Worm (Caenorhabditis elegans) whole organism, L2 larva: ENCODE measurements around the gene Y45F10B.8.
"Not testable (repeated sequence)": the region's sequence is repeated elsewhere in the genome, so short reads cannot be mapped to it uniquely, and the experiment has no call there.

Experiments used
- F13H6.1 ChIP-seq: sonication (generic microtip); optimal IDR thresholded peaks from 2 replicates; lab custom pipeline; 2016; ENCODE audit warnings: missing genetic modification characterization, missing compliant biosample characterization
- Y55F3AM.14 ChIP-seq: fragments of 200-800 bp; sonication (Bioruptor generic); optimal IDR thresholded peaks from 2 replicates; lab custom pipeline; 2018; ENCODE audit warnings: mild to moderate bottlenecking, missing genetic modification characterization, missing compliant biosample characterization
- ZK546.5 ChIP-seq: sonication (generic microtip); optimal IDR thresholded peaks from 2 replicates; lab custom pipeline; 2017; ENCODE audit warnings: missing biosample characterization, missing genetic modification characterization
- alr-1 ChIP-seq: fragments of 150-350 bp; optimal IDR thresholded peaks from 2 replicates; lab custom pipeline; 2014; ENCODE audit warnings: missing biosample characterization, missing genetic modification characterization
- aly-2 ChIP-seq: fragments of 150-350 bp; optimal IDR thresholded peaks from 2 replicates; lab custom pipeline; 2014; ENCODE audit warnings: missing biosample characterization, missing genetic modification characterization
- ceh-16 ChIP-seq: fragments of 150-350 bp; optimal IDR thresholded peaks from 2 replicates; lab custom pipeline; 2014; ENCODE audit warnings: missing biosample characterization, missing genetic modification characterization
- ceh-82 ChIP-seq: fragments of 150-350 bp; optimal IDR thresholded peaks from 2 replicates; lab custom pipeline; 2014; ENCODE audit warnings: missing biosample characterization, missing genetic modification characterization
- egl-27 ChIP-seq: sonication (generic microtip); optimal IDR thresholded peaks from 3 replicates; lab custom pipeline; 2017; ENCODE audit warnings: missing biosample characterization, missing genetic modification reagents, missing genetic modification characterization
- elt-1 ChIP-seq: fragments of 150-350 bp; optimal IDR thresholded peaks from 2 replicates; lab custom pipeline; 2014; ENCODE audit warnings: missing biosample characterization, missing genetic modification characterization
- elt-3 ChIP-seq: sonication (generic microtip); optimal IDR thresholded peaks from 2 replicates; lab custom pipeline; 2017; ENCODE audit warnings: missing biosample characterization, missing genetic modification characterization
- fos-1 ChIP-seq: fragments of 150-350 bp; optimal IDR thresholded peaks from 2 replicates; lab custom pipeline; 2014; ENCODE audit warnings: missing biosample characterization, missing genetic modification characterization
- gmeb-1 ChIP-seq: fragments of 150-350 bp; optimal IDR thresholded peaks from 2 replicates; lab custom pipeline; 2014; ENCODE audit warnings: missing biosample characterization, missing genetic modification characterization
- lin-11 ChIP-seq: fragments of 150-350 bp; sonication (generic microtip); optimal IDR thresholded peaks from 2 replicates; lab custom pipeline; 2014; ENCODE audit warnings: missing biosample characterization, missing genetic modification characterization, inconsistent platforms, mixed read lengths
- lin-13 ChIP-seq: fragments of 150-350 bp; optimal IDR thresholded peaks from 2 replicates; lab custom pipeline; 2014; ENCODE audit warnings: missing biosample characterization, missing genetic modification reagents, missing genetic modification characterization
- lin-39 ChIP-seq: fragments of 150-350 bp; optimal IDR thresholded peaks from 2 replicates; lab custom pipeline; 2014; ENCODE audit warnings: missing biosample characterization, missing genetic modification reagents, missing genetic modification characterization
- lsy-2 ChIP-seq, 2 experiments: fragments of 150-350 bp in 1 of 2; sonication (generic microtip) in 1 of 2; optimal IDR thresholded peaks; 2 replicates each; lab custom pipeline; 2014 to 2017; ENCODE audit warnings: missing biosample characterization in 2 of 2, missing genetic modification characterization in 2 of 2
- mab-5 ChIP-seq: fragments of 150-350 bp; optimal IDR thresholded peaks from 2 replicates; lab custom pipeline; 2014; ENCODE audit warnings: missing biosample characterization, missing genetic modification characterization
- mbf-1 ChIP-seq: sonication (generic microtip); optimal IDR thresholded peaks from 2 replicates; lab custom pipeline; 2017; ENCODE audit warnings: missing biosample characterization, missing genetic modification characterization
- mdl-1 ChIP-seq, 2 experiments: fragments of 150-350 bp in 1 of 2; sonication (generic microtip) in 1 of 2; optimal IDR thresholded peaks; 2 replicates each; lab custom pipeline; 2017; ENCODE audit warnings: missing biosample characterization in 2 of 2, missing genetic modification characterization in 2 of 2
- nhr-12 ChIP-seq: fragments of 150-350 bp; optimal IDR thresholded peaks from 2 replicates; lab custom pipeline; 2014; ENCODE audit warnings: missing biosample characterization, missing genetic modification characterization
- nhr-129 ChIP-seq: fragments of 150-350 bp; optimal IDR thresholded peaks from 2 replicates; lab custom pipeline; 2014; ENCODE audit warnings: missing biosample characterization, missing genetic modification characterization
- nhr-237 ChIP-seq: fragments of 150-350 bp; optimal IDR thresholded peaks from 2 replicates; lab custom pipeline; 2014; ENCODE audit warnings: missing biosample characterization, missing genetic modification characterization
- nhr-25 ChIP-seq: fragments of 150-350 bp; sonication (generic microtip); optimal IDR thresholded peaks from 3 replicates; lab custom pipeline; 2014; ENCODE audit warnings: missing biosample characterization, missing genetic modification characterization
- nhr-6 ChIP-seq: fragments of 150-350 bp; optimal IDR thresholded peaks from 2 replicates; lab custom pipeline; 2014; ENCODE audit warnings: missing biosample characterization, missing genetic modification characterization
- nhr-77 ChIP-seq: fragments of 150-350 bp; optimal IDR thresholded peaks from 2 replicates; lab custom pipeline; 2014; ENCODE audit warnings: missing biosample characterization, missing genetic modification characterization
- skn-1 ChIP-seq: sonication (generic microtip); optimal IDR thresholded peaks from 2 replicates; lab custom pipeline; 2017; ENCODE audit warnings: missing biosample characterization, missing genetic modification characterization
- sma-3 ChIP-seq: sonication (generic microtip); optimal IDR thresholded peaks from 2 replicates; lab custom pipeline; 2016; ENCODE audit warnings: missing genetic modification reagents, missing genetic modification characterization, missing compliant biosample characterization
- sma-9 ChIP-seq, 2 experiments: fragments of 150-350 bp in 1 of 2; sonication (generic microtip) in 1 of 2; optimal IDR thresholded peaks; 2 replicates each; lab custom pipeline; 2014 to 2016; ENCODE audit warnings: missing genetic modification characterization in 2 of 2, mild to moderate bottlenecking in 1 of 2, missing biosample characterization in 1 of 2, missing compliant biosample characterization in 1 of 2, missing genetic modification reagents in 1 of 2, moderate library complexity in 1 of 2
- snpc-4 ChIP-seq: fragments of 150-350 bp; optimal IDR thresholded peaks from 2 replicates; lab custom pipeline; 2014; ENCODE audit warnings: missing biosample characterization, missing genetic modification characterization
- unc-39 ChIP-seq: fragments of 150-350 bp; optimal IDR thresholded peaks from 2 replicates; lab custom pipeline; 2014; ENCODE audit warnings: missing biosample characterization, missing genetic modification characterization
- unc-62 ChIP-seq: fragments of 150-350 bp; optimal IDR thresholded peaks from 2 replicates; lab custom pipeline; 2014; ENCODE audit warnings: missing biosample characterization, missing genetic modification reagents, missing genetic modification characterization
- ztf-1 ChIP-seq: fragments of 200-800 bp; sonication (Bioruptor generic); conservative IDR thresholded peaks from 2 replicates; pipeline ENCODE4 v1.3.6; 2022; ENCODE audit warnings: missing genetic modification characterization, missing compliant biosample characterization

Y45F10B.8 gene

DNA sequence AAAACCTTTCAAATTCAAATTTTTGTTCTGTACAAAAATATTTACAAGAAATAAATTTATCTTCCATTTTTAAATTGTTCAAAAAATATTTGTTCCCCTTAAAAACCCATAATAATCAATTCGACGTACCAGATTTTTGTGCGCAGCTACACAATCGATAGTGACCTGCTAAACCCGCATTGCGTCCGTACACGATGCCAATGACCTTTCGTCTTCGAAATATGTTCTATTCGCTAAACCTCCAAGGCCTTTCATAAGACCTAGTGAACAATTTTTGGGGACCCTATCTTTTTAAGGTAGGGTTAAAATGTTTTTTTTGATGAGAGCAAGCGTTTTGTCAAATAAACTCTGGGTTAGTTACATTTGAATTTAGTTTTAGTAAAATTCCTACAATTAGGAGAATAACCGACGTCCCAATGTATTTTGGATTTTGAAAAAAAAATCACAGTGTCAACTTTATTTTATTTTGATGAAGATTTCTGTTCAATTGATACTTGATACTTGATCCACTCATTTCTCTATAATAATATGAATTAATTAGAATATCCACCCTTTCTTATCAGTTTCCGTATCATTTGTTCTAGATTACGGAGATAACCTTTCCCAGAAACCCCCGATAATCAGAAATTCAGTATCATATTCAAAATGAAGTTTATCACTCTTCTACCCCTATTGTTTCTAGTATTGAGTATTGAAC, 24.0 kb upstream of the Y45F10B.8 start, which contains the start of gene Y45F10B.59:
Gene Y45F10B.59 (plus strand): TSS at position 647 of the 697 bp plus-strand sequence.
- TF ChIP-seq snpc-4 (tag; lab: Kevin White, UChicago) (peak; percentile 60), nhr-129 (tag; lab: Kevin White, UChicago) (no peak)

DNA sequence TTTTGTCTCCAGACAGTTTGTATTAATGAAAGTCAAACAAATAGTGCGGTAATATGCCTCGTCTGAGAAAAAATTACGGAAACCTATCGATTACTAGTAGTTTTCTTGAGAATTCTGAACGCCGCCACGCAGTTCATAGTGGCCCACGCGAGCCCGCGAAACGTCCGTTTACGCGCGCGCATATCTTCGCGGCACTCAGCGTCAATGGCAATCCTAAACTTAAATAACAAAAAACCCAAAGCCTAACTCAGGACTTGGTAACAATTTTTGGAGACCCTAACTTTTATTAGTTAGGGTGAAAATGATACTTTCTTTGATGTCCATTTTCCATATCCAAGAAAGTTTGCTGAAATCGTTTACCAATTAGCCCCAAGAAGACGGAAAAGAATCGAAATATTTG, 23.4 kb upstream of the Y45F10B.8 start:
- TF ChIP-seq nhr-6 (tag; lab: Kevin White, UChicago) (no peak), ceh-82 (tag; lab: Kevin White, UChicago) (no peak), sma-3 (no peak)

DNA sequence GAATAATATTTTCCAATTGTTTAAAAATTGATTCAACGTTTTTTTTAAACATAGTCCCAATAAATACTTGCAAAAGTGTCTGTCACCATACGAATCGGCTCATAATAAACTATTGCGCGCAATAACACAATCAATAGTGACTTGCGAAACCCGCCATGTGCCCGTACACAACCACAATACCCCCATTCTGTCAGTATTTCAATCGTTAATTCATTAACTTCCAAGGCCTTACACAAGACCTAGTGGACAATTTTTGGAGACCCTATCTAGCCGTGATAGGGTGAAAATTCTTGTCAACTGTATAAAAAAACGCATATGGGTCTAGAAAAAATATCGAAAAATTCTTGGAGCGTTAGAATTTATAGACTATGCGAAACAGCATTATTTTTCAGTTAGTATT, 22.6 kb upstream of the Y45F10B.8 start:
- TF ChIP-seq snpc-4 (tag; lab: Kevin White, UChicago): peak; percentile 60
- no peak for TF ChIP-seq sma-9 (GFP tag; optimal IDR thresholded peaks at IDR 0.05; lab: Kevin White, UChicago)
- TF ChIP-seq sma-9 (tag; optimal IDR thresholded peaks at IDR 0.05; lab: Kevin White, UChicago): no peak
- TF ChIP-seq egl-27: no peak

DNA sequence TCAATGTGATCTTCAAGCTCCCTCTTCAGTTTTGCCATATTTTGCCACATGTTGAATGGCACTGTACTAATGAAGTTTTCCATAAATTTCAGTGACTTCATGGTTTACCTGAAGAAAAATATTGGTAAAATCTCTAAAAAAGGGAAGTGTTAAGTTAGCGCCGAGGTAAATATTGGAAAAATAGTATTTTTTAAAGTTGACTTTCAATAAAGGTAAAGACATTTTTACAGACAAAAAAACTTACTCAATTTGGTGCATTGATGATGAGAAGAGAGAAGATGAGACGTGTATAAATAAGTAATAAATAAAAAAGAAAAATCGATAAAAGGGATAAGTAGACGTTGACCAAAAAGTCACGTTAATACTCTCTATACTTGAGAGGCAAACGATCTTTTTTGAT, 19.7 kb upstream of the Y45F10B.8 start, which contains the start of gene Y45F10B.9:
Gene Y45F10B.9 (minus strand): TSS at position 101 of the 400 bp plus-strand sequence.
- TF ChIP-seq snpc-4 (tag; lab: Kevin White, UChicago); nhr-12; F13H6.1 (tag; lab: Kevin White, UChicago): not testable (repeated sequence)

DNA sequence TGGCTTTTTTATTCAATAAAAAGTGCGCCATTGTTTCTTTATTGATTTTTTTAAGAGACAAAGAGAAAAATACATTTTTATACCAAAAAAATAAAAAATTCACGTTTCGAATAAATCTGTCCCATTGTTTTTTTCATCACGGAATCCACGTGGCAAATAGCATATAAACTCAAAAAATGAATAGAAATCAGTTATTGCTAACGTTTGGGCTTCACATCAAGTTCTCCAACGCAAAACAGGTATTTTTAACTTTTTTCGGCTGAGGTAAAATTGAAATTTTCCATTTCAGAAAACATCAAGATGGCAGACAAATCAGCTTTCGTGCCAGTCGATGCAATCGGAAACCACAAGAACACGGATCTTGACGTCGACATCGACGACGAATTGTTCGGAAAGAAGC, 15.3 kb upstream of the Y45F10B.8 start, which contains the start of gene Y45F10B.3:
Gene Y45F10B.3 (plus strand): TSS at position 301 of the 400 bp plus-strand sequence.
- TF ChIP-seq lin-13 (GFP tag; lab: Kevin White, UChicago): no peak
- TF ChIP-seq elt-3: no peak
- no peak for TF ChIP-seq fos-1 (tag; lab: Kevin White, UChicago)
- TF ChIP-seq nhr-12: no peak
- no peak for TF ChIP-seq unc-62
- TF ChIP-seq gmeb-1 (tag; lab: Kevin White, UChicago): no peak
- TF ChIP-seq ceh-82 (tag; lab: Kevin White, UChicago): no peak

DNA sequence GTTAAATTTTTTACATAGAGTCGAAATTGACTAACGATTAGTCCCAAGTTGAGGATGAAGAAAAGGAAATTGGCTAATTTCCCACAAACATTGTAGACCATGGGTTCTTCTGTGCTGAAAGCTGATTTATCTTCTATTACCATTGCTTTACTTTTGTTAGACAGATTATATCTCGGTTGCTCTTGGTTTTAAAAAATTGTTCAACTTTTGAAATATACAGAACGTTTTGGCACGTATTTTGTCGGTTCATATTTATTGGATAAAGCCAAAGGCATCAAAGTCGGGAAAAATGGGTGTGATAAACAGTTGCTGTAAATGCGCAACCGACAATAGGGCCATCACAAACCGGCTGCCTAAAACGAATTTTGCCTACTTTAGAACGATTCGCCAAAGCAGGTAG, 13.6 kb upstream of the Y45F10B.8 start, which contains the start of gene tsp-5:
Gene tsp-5 (minus strand): TSS at position 101 of the 400 bp plus-strand sequence.
- no peak for TF ChIP-seq ceh-16 (tag; lab: Kevin White, UChicago)
- TF ChIP-seq lsy-2 (tag; optimal IDR thresholded peaks at IDR 0.05; lab: Kevin White, UChicago): no peak
- no peak for TF ChIP-seq alr-1
- no peak for TF ChIP-seq aly-2
- no peak for TF ChIP-seq lin-13 (GFP tag; lab: Kevin White, UChicago)
- TF ChIP-seq ztf-1 (GFP tag; lab: Robert Waterston, UW): no peak

DNA sequence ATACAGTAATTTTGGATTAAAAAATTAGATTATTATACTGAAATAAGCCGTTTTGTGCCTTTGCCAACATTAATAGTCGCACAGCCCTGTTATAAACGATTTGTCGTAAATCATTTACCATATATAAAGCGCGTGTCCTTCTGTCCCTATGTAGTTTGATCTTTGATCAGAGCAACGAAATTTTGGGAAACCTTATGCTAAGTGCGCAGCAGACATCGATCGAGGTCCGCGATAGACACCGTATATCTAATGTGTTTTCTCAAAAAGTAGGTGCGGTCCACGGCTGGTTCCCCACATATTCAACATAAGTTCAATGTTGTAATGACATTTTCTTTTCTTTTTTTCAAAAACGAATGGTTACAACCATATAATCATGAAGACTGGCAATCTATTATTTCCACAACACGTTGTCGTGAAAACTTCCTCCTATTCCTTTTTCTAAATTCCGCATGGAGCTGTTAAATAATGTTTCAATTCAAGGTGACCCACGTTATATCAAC, 10.5 kb upstream of the Y45F10B.8 start, which contains the start of gene sru-9:
Gene sru-9 (plus strand): TSS at position 450 of the 500 bp plus-strand sequence.
- not testable (repeated sequence) for TF ChIP-seq mdl-1 (tag; optimal IDR thresholded peaks at IDR 0.05; lab: Kevin White, UChicago); nhr-77 (tag; lab: Kevin White, UChicago); Y55F3AM.14 (GFP tag; lab: Kevin White, UChicago)
- TF ChIP-seq, all 48 proteins: peak for 0; not testable (repeated sequence) for 48

DNA sequence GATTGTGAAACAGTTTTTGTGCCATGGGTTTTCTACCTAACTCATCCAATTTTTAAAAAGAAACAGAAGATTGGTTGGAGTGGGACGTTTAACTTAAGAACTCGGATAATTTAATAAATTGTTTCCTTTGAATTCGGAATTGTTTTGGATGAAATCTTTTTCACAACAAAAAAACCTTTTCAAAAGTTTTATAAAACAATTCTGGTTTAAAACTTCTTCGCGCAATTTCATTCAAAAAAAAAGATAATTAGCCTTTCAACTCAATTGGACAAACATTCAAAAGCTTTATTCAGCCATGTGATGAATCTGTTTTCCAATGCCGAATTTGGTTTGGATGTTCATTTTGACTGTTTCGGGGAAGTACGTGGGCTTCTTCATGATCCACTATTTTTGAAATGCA, 9.1 kb upstream of the Y45F10B.8 start, which contains the start of gene Y45F10B.12:
Gene Y45F10B.12 (plus strand): TSS at position 301 of the 400 bp plus-strand sequence.
- TF ChIP-seq nhr-12: no peak
- TF ChIP-seq unc-39 (tag; lab: Kevin White, UChicago): no peak
- TF ChIP-seq elt-1 (tag; lab: Kevin White, UChicago): no peak
- no peak for TF ChIP-seq nhr-237 (tag; lab: Kevin White, UChicago)
- TF ChIP-seq lin-39 (tag; lab: Kevin White, UChicago): no peak
- TF ChIP-seq nhr-6 (tag; lab: Kevin White, UChicago): no peak
- no peak for TF ChIP-seq aly-2
- TF ChIP-seq skn-1 (tag; lab: Kevin White, UChicago): no peak
- no peak for TF ChIP-seq alr-1
- no peak for TF ChIP-seq Y55F3AM.14 (GFP tag; lab: Kevin White, UChicago)
- no peak for TF ChIP-seq mbf-1 (tag; lab: Kevin White, UChicago)
- no peak for TF ChIP-seq egl-27
- no peak for TF ChIP-seq mab-5
- no peak for TF ChIP-seq ZK546.5 (tag; lab: Kevin White, UChicago)
- TF ChIP-seq lin-11 (tag; lab: Kevin White, UChicago): no peak
- TF ChIP-seq F13H6.1 (tag; lab: Kevin White, UChicago): no peak
- TF ChIP-seq sma-9 (GFP tag; optimal IDR thresholded peaks at IDR 0.05; lab: Kevin White, UChicago): no peak
- no peak for TF ChIP-seq sma-9 (tag; optimal IDR thresholded peaks at IDR 0.05; lab: Kevin White, UChicago)
- TF ChIP-seq ceh-16 (tag; lab: Kevin White, UChicago): no peak
- TF ChIP-seq nhr-25 (tag; lab: Kevin White, UChicago): no peak
